Worm (Caenorhabditis elegans) whole organism, L1 larva: ENCODE data around the gene F41H10.2.
A peak's percentile ranks its signal among the peaks of the same experiment; 100 is the strongest.

Source experiments
- C04F5.9 ChIP-seq: sonication (generic microtip); optimal IDR thresholded peaks from 2 replicates; lab custom pipeline; 2016; ENCODE audit warnings: missing genetic modification characterization, missing compliant biosample characterization
- ceh-82 ChIP-seq, 3 experiments: fragments of 150-350 bp in 1 of 3; sonication (generic microtip) in 2 of 3; optimal IDR thresholded peaks; 2 replicates each; lab custom pipeline; 2014 to 2017; ENCODE audit warnings: missing biosample characterization in 3 of 3, missing genetic modification characterization in 3 of 3
- hlh-4 ChIP-seq: sonication (generic microtip); optimal IDR thresholded peaks from 2 replicates; lab custom pipeline; 2016; ENCODE audit warnings: mild to moderate bottlenecking, missing genetic modification characterization, missing compliant biosample characterization
- hpl-2 ChIP-seq: fragments of 150-350 bp; optimal IDR thresholded peaks from 2 replicates; lab custom pipeline; 2014; ENCODE audit warnings: missing biosample characterization, missing genetic modification reagents, missing genetic modification characterization
- nhr-76 ChIP-seq: sonication (generic microtip); optimal IDR thresholded peaks from 2 replicates; lab custom pipeline; 2017; ENCODE audit warnings: missing biosample characterization, missing genetic modification characterization
- snu-23 ChIP-seq: sonication (generic microtip); optimal IDR thresholded peaks from 2 replicates; lab custom pipeline; 2016; ENCODE audit warnings: missing genetic modification characterization, missing compliant biosample characterization

DNA sequence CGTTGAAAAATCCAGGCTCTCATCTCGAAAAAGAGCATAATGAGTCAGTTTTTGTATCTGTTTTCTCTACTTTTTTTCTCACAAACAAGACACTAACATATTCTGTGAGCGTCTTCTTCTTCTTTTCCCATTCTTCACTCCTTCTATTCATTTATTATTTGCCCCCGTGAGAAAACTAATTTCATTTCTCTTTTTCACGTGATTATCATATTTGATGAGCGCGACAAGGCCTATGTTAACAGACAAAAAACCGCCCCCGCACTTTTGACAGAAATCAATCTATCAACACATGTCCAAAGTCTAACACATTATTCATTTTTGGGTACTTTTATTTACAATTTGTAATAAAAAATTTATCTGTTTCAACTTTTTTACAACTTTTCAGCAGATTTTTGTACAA, 43.8 kb upstream of the F41H10.2 start:
- TF ChIP-seq hpl-2 (GFP tag; lab: Kevin White, UChicago) = no peak
- TF ChIP-seq C04F5.9 (tag; lab: Kevin White, UChicago) = no peak
- TF ChIP-seq nhr-76 (tag; lab: Kevin White, UChicago) = no peak
- no peak for TF ChIP-seq hlh-4
- no peak for TF ChIP-seq ceh-82 (tag; optimal IDR thresholded peaks at IDR 0.05; lab: Kevin White, UChicago)
- peak; percentile 10 for TF ChIP-seq snu-23 (GFP tag; lab: Kevin White, UChicago)
